Fruit fly (Drosophila melanogaster) Kc167 (cell line): Measurements from ENCODE around the gene CG15459.

Source experiments
- Myc ChIP-seq: fragments of >200 bp; optimal IDR thresholded peaks from 2 replicates; lab custom pipeline; 2017; ENCODE audit warnings: missing external identifiers
- Sin3A ChIP-seq: fragments of >200 bp; optimal IDR thresholded peaks from 2 replicates; lab custom pipeline; 2018; ENCODE audit warnings: missing external identifiers
- h ChIP-seq: fragments of >200 bp; optimal IDR thresholded peaks from 3 replicates; lab custom pipeline; 2018; ENCODE audit warnings: missing external identifiers
- insv ChIP-seq: fragments of >200 bp; optimal IDR thresholded peaks from 3 replicates; lab custom pipeline; 2018; ENCODE audit warnings: missing external identifiers
- psq ChIP-seq: fragments of >200 bp; optimal IDR thresholded peaks from 2 replicates; lab custom pipeline; 2017; ENCODE audit warnings: missing external identifiers
- ttk ChIP-seq: sonication (Bioruptor generic); optimal IDR thresholded peaks from 2 replicates; lab custom pipeline; 2017; ENCODE audit warnings: missing external identifiers

CG15459 gene

dm6 chrX:20423158-20423557 is 9.8 kb upstream of the CG15459 start:
- TF ChIP-seq ttk (lab: Kevin White, UChicago) = no peak
- TF ChIP-seq Myc (lab: Kevin White, UChicago) = no peak
- TF ChIP-seq psq (lab: Kevin White, UChicago) = no peak
- TF ChIP-seq h (lab: Kevin White, UChicago) = no peak
- no peak for TF ChIP-seq Sin3A
- no peak for TF ChIP-seq insv (lab: Kevin White, UChicago)

DNA sequence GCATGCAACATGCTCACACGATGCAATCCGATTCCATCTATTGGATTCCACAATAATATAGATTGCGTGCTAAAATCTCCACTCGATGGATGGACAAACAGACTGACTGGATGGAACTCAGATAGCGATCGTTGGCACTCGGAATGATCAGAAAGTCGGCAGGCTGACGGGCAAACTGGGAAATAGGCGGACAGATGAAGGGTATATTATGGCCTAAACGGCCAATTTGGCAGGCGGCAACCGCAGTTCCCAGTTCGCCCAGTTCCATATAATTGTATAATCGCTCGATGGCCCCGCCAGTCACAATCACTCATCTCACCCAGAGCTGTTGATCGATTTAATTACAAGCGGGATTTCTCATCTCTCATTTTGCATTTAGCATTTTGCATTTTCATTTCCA is 5.9 kb upstream of the CG15459 start, which contains the start of gene Obp19d:
Gene Obp19d (plus strand): TSS at position 301 of the 400 bp plus-strand sequence.
- TF ChIP-seq Myc (lab: Kevin White, UChicago) = no peak

dm6 chrX:20418864-20419263 is 5.5 kb upstream of the CG15459 start, which contains the start of gene Obp19c:
Gene Obp19c, minus strand, starts transcription at chrX:20418964.
- TF ChIP-seq Myc (lab: Kevin White, UChicago) (no peak), insv (lab: Kevin White, UChicago) (no peak), Sin3A (no peak), ttk (lab: Kevin White, UChicago) (no peak), psq (lab: Kevin White, UChicago) (no peak), h (lab: Kevin White, UChicago) (no peak)

dm6 chrX:20416433-20416832 is 3.1 kb upstream of the CG15459 start, which contains the start of gene Obp19b:
Gene Obp19b, plus strand, starts transcription at chrX:20416733.
- TF ChIP-seq ttk (lab: Kevin White, UChicago) = no peak
- TF ChIP-seq Sin3A = no peak
- TF ChIP-seq h (lab: Kevin White, UChicago) = no peak
- no peak for TF ChIP-seq insv (lab: Kevin White, UChicago)
- TF ChIP-seq psq (lab: Kevin White, UChicago) = no peak
- TF ChIP-seq Myc (lab: Kevin White, UChicago) = no peak

DNA sequence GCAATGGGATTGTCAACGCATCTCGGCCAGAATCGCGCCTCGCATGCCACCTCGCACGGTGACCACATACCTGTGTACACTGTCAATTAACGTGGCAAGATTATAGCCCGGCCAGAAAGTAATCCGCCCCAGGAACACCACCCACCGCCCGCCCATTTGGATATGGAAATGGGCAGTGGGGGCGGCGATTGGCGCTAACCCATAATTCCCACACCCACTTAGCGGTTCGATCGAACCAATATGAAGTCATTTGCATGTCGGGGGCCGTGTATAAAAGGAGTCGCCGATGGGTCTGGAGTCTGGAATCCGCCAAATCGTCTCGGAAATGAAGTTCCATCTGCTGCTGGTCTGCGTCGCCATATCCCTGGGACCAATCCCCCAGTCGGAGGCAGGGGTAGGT is 2.1 kb upstream of the CG15459 start, which contains the start of gene Obp19a:
Gene Obp19a (plus strand): TSS at position 301 of the 400 bp plus-strand sequence.
- TF ChIP-seq psq (lab: Kevin White, UChicago) (no peak), insv (lab: Kevin White, UChicago) (no peak), ttk (lab: Kevin White, UChicago) (no peak), Sin3A (no peak), Myc (lab: Kevin White, UChicago) (no peak), h (lab: Kevin White, UChicago) (no peak)

dm6 chrX:20414099-20414498 is 718 bp upstream of the CG15459 start, which contains the start of gene CG15458:
Gene CG15458, minus strand, starts transcription at chrX:20414199.
- TF ChIP-seq psq (lab: Kevin White, UChicago) (no peak), Sin3A (no peak), ttk (lab: Kevin White, UChicago) (no peak), insv (lab: Kevin White, UChicago) (no peak), Myc (lab: Kevin White, UChicago) (no peak), h (lab: Kevin White, UChicago) (no peak)

- TF ChIP-seq ttk (lab: Kevin White, UChicago) = no peak
Observed at dm6 chrX:20411635-20412034, 1.7 kb downstream of the CG15459 start.

dm6 chrX:20394066-20394913 is 19.1 kb downstream of the CG15459 start, which contains the start of gene HERC2:
Gene HERC2, plus strand, starts transcription at chrX:20394395.
- no peak for TF ChIP-seq psq (lab: Kevin White, UChicago)
- TF ChIP-seq h (lab: Kevin White, UChicago) = no peak
- TF ChIP-seq Myc (lab: Kevin White, UChicago) = no peak
- TF ChIP-seq Sin3A = no peak
- TF ChIP-seq ttk (lab: Kevin White, UChicago) = no peak
- TF ChIP-seq insv (lab: Kevin White, UChicago) = no peak

DNA sequence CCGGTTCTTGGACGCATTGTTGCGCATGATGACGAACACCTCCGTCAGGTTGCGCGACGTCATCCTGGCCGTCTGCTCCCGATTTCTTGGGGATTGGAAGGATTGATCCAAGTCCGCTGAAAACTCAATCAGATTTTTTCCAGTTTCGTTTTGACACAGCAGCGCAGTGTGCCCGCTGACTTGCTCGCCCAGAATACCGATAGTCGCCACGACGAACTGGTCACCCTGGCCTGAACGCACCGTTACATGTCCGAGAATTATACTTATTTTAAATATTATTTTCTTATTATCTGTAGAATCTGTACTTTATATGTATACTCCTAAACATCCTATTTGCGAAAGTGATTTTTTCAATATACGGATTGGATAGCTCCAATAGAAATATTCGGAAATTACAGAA is 19.8 kb downstream of the CG15459 start, which contains the start of gene Syx16:
Gene Syx16 (minus strand): TSS at position 172 of the 400 bp plus-strand sequence.
- TF ChIP-seq Sin3A (no peak), Myc (lab: Kevin White, UChicago) (no peak), ttk (lab: Kevin White, UChicago) (no peak), psq (lab: Kevin White, UChicago) (no peak), insv (lab: Kevin White, UChicago) (no peak), h (lab: Kevin White, UChicago) (no peak)

- no peak for TF ChIP-seq psq (lab: Kevin White, UChicago)
- TF ChIP-seq ttk (lab: Kevin White, UChicago) = no peak
- no peak for TF ChIP-seq Myc (lab: Kevin White, UChicago)
- no peak for TF ChIP-seq Sin3A
- no peak for TF ChIP-seq insv (lab: Kevin White, UChicago)
- no peak for TF ChIP-seq h (lab: Kevin White, UChicago)
Observed at dm6 chrX:20391230-20391629, 22.2 kb downstream of the CG15459 start.

- no peak for TF ChIP-seq Sin3A
Observed at dm6 chrX:20390706-20391105, 22.7 kb downstream of the CG15459 start, which contains the start of gene jb. Gene jb, minus strand, starts transcription at chrX:20390806.

DNA sequence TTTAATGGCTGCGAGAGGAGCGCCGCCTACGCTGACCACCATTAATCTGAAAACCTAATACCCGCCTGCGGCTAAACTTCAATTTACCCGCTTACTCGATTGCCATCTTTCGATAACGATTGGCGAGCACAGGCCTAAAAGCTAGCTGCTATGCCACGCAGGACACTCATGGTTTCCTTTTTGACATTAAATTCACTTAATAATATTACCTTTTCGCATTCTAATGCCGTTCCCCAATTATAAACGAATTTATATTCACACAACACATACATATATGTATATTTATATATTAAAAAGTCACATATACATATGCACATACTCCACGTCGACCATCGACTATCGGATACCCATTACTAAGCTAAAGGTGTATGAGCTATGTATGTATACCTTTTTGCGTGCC is 23.7 kb downstream of the CG15459 start:
- TF ChIP-seq insv (lab: Kevin White, UChicago) (no peak), Sin3A (no peak), h (lab: Kevin White, UChicago) (no peak), ttk (lab: Kevin White, UChicago) (no peak), Myc (lab: Kevin White, UChicago) (no peak), psq (lab: Kevin White, UChicago) (no peak)
